Worm (Caenorhabditis elegans): Measurements from ENCODE around the gene Y43F8B.18.
"Not testable (repeated sequence)": the region's sequence is repeated elsewhere in the genome, so short reads cannot be mapped to it uniquely, and the experiment has no call there.

Y43F8B.18 gene

DNA sequence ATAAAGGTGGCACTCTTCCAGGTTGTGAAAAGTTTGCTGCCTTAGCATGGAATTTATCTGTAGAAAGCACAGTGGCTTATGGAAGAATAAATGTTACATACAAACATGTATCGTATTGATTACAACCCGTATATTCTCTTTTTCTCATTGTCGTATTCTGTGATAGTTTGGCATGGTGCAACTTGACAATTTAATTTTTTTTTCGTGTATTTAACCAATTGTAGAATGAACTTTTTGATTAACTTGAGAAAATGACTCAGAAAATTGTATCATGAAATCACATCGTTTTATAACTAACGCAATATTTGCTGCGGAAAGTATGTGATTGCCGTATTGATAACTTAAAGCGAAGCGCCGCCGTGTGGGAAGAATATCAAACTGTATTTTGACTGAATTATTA is 28.7 kb upstream of the Y43F8B.18 start, which contains the start of gene Y43F8B.24:
Gene Y43F8B.24, plus strand, starts transcription at position 301 of the 400 bp plus-strand sequence.
- TF ChIP-seq dmd-8 (GFP tag; IDR thresholded peaks at IDR 0.05) (no peak), D1046.2 (GFP tag; IDR thresholded peaks at IDR 0.05) (no peak), daf-16 (GFP tag; optimal IDR thresholded peaks at IDR 0.05) (no peak), daf-16 (tag; optimal IDR thresholded peaks at IDR 0.05) (peak; percentile 17), unc-62 (GFP tag; optimal IDR thresholded peaks at IDR 0.05 in 1 of 2) (peak in 1 of 2 experiments; percentile 7), unc-62 (tag; optimal IDR thresholded peaks at IDR 0.05) (no peak)

ce11 chrV:19459501-19459900 is 26.3 kb upstream of the Y43F8B.18 start:
- TF ChIP-seq tra-1 (GFP tag; IDR thresholded peaks at IDR 0.05) (peak; percentile 26; the same call in 1 of the 2 replicates), daf-16 (tag; optimal IDR thresholded peaks at IDR 0.05) (peak; percentile 31), php-3 (GFP tag; IDR thresholded peaks at IDR 0.05) (peak; percentile 98)
- not testable (repeated sequence) for TF ChIP-seq daf-16 (GFP tag; optimal IDR thresholded peaks at IDR 0.05)

DNA sequence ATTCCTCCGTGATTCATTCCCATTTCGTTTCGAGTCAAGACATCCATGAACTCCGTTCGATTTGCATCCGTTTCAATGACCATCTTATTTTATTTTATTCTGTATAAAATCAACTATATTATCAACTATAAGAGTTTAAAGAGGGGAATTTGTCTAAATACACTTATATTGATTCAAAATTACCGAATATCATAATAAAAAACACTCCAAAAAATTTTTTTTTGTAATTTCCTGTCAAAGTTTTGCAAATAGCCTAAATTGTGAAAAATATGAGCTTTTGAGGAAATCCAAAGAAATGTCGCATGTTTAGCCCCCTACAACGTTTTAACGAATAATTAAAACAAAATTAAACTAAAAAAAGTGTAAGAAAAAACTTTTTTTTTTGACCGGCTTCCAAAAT is 23.8 kb upstream of the Y43F8B.18 start, which contains the start of gene Y43F8B.15:
Gene Y43F8B.15, minus strand, starts transcription at position 101 of the 400 bp plus-strand sequence.
- TF ChIP-seq mxl-3 (GFP tag; optimal IDR thresholded peaks at IDR 0.05), result no peak
- no peak for TF ChIP-seq tra-1 (GFP tag; IDR thresholded peaks at IDR 0.05)
- no peak for TF ChIP-seq spr-3 (GFP tag; optimal IDR thresholded peaks at IDR 0.05)
- no peak for TF ChIP-seq lin-15B (tag; optimal IDR thresholded peaks at IDR 0.05)
- TF ChIP-seq mdl-1 (tag; optimal IDR thresholded peaks at IDR 0.05), result no peak
- no peak for TF ChIP-seq jun-1 (tag; optimal IDR thresholded peaks at IDR 0.05)
- TF ChIP-seq nhr-11 (tag; optimal IDR thresholded peaks at IDR 0.05), result no peak

DNA sequence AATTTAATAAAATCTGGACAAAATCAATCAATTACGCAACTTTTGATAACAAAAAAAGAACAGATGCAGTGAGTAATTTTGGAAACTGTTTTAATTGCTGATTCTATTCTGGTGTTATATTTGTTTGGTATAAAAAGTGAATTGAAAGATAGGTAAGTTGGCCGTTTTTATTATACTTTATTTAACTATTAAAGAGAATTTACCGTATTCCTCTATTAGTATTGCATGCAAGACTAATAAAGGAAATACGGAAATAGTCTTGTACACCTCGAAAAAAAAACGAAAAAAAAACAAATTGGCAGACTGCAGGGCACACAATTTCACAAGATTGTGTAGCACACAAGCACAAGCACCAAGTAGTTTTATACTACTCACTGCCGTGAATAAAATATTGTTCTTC is 23.2 kb upstream of the Y43F8B.18 start, which contains the start of gene Y43F8B.25:
Gene Y43F8B.25, plus strand, starts transcription at position 301 of the 400 bp plus-strand sequence.
- TF ChIP-seq daf-16 (GFP tag; optimal IDR thresholded peaks at IDR 0.05) (no peak), daf-16 (tag; optimal IDR thresholded peaks at IDR 0.05) (peak; percentile 2), ces-1 (GFP tag; optimal IDR thresholded peaks at IDR 0.05) (no peak), lin-15B (tag; optimal IDR thresholded peaks at IDR 0.05) (no peak)

DNA sequence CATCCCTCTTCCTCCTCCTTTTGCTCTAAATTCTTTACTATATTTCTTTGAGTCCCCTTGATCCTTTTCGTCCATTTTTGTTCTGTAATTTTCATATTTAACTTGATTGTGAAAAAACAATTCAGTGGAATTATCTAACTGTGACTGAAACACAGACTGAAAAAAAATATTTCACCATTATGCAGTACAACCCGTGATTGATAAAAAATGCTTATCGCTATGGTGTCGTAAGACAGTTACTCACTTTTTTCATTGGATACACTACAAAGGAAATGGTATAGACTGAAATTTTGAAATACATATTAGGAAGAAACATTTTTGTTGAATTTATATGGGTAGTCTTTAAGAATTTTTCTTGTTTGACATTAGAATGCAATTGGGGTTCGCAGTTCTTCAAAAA is 18.2 kb upstream of the Y43F8B.18 start, which contains the start of gene Y43F8B.23:
Gene Y43F8B.23, minus strand, starts transcription at position 75 of the 400 bp plus-strand sequence.
- TF ChIP-seq saeg-2 (GFP tag; IDR thresholded peaks at IDR 0.05), result no peak
- no peak for TF ChIP-seq T26A8.4 (GFP tag; IDR thresholded peaks at IDR 0.05)
- no peak for TF ChIP-seq jun-1 (tag; optimal IDR thresholded peaks at IDR 0.05)
- TF ChIP-seq zfp-2 (tag; optimal IDR thresholded peaks at IDR 0.05), result no peak
- peak; percentile 11 for TF ChIP-seq T20F7.1 (GFP tag; optimal IDR thresholded peaks at IDR 0.05)
- TF ChIP-seq gei-8 (GFP tag; optimal IDR thresholded peaks at IDR 0.05), result no peak
- no peak for TF ChIP-seq rbr-2 (tag; optimal IDR thresholded peaks at IDR 0.05)
- TF ChIP-seq cey-2 (tag; optimal IDR thresholded peaks at IDR 0.05; ENCODE audit: borderline replicate concordance, insufficient read depth), result no peak
- TF ChIP-seq mxl-2 (GFP tag; conservative IDR thresholded peaks at IDR 0.05), result no peak
- TF ChIP-seq aha-1 (tag), result no peak
- TF ChIP-seq ceh-20 (GFP tag; IDR thresholded peaks at IDR 0.05), result no peak
- TF ChIP-seq Y105C5A.15 (GFP tag; IDR thresholded peaks at IDR 0.05), result no peak
- TF ChIP-seq dmd-9 (GFP tag; IDR thresholded peaks at IDR 0.05), result no peak
- TF ChIP-seq mdt-29 (GFP tag; IDR thresholded peaks at IDR 0.05), result no peak
- no peak for TF ChIP-seq nhr-237 (tag; optimal IDR thresholded peaks at IDR 0.05)
- no peak for TF ChIP-seq lim-7 (GFP tag; IDR thresholded peaks at IDR 0.05)
- no peak for TF ChIP-seq php-3 (GFP tag; IDR thresholded peaks at IDR 0.05)
- no peak for TF ChIP-seq ZK546.5 (tag; optimal IDR thresholded peaks at IDR 0.05)
- TF ChIP-seq hlh-11 (tag; optimal IDR thresholded peaks at IDR 0.05), result peak; percentile 24
- TF ChIP-seq egl-43 (GFP tag; IDR thresholded peaks at IDR 0.05), result no peak
- TF ChIP-seq lin-38 (GFP tag; IDR thresholded peaks at IDR 0.05), result no peak
- TF ChIP-seq nhr-28 (tag; optimal IDR thresholded peaks at IDR 0.05), result peak; percentile 91
- TF ChIP-seq aly-2 (tag; optimal IDR thresholded peaks at IDR 0.05), result no peak
- TF ChIP-seq nhr-42 (GFP tag; IDR thresholded peaks at IDR 0.05), result no peak
- TF ChIP-seq lsy-2 (tag; optimal IDR thresholded peaks at IDR 0.05), result no peak
- TF ChIP-seq nhr-25 (tag; optimal IDR thresholded peaks at IDR 0.05; ENCODE audit: borderline replicate concordance, insufficient read depth), result no peak
- no peak for TF ChIP-seq sdz-12 (GFP tag; optimal IDR thresholded peaks at IDR 0.05)
- no peak for TF ChIP-seq nhr-102 (tag; optimal IDR thresholded peaks at IDR 0.05)
- no peak for TF ChIP-seq lin-39 (tag; optimal IDR thresholded peaks at IDR 0.05)
- no peak for TF ChIP-seq lir-3 (tag; optimal IDR thresholded peaks at IDR 0.05)
- no peak for TF ChIP-seq hif-1 (tag; optimal IDR thresholded peaks at IDR 0.05)

All from whole organism, L4 larva.